Fruit fly (Drosophila melanogaster) whole organism, embryonic: ENCODE measurements around the gene caps.

Experiments
- Asciz ChIP-seq: fragments of 200-800 bp; sonication (Bioruptor generic); optimal IDR thresholded peaks from 2 replicates; lab custom pipeline; 2017; ENCODE audit warnings: missing biosample characterization, mild to moderate bottlenecking, missing genetic modification characterization, missing genetic modification reagents
- CG10431 ChIP-seq: fragments of 200-800 bp; sonication (Bioruptor generic); optimal IDR thresholded peaks from 3 replicates; lab custom pipeline; 2018; ENCODE audit warnings: missing biosample characterization, mild to moderate bottlenecking, missing genetic modification characterization
- CG12744 ChIP-seq: fragments of 200-800 bp; sonication (Bioruptor generic); optimal IDR thresholded peaks from 2 replicates; lab custom pipeline; 2016; ENCODE audit warnings: missing biosample characterization, missing genetic modification characterization
- CG12769 ChIP-seq: fragments of 200-800 bp; sonication (Bioruptor generic); optimal IDR thresholded peaks from 2 replicates; lab custom pipeline; 2019; ENCODE audit warnings: missing biosample characterization, mild to moderate bottlenecking, missing genetic modification characterization, moderate library complexity
- CG12942 ChIP-seq: fragments of 200-800 bp; sonication (Bioruptor generic); optimal IDR thresholded peaks from 3 replicates; lab custom pipeline; 2016; ENCODE audit warnings: missing biosample characterization, missing genetic modification characterization
- CG13424 ChIP-seq: fragments of 200-800 bp; sonication (Bioruptor generic); optimal IDR thresholded peaks from 2 replicates; lab custom pipeline; 2019; ENCODE audit warnings: missing biosample characterization, mild to moderate bottlenecking, missing genetic modification characterization, moderate library complexity
- CG13894 ChIP-seq: fragments of 200-800 bp; sonication (Bioruptor generic); optimal IDR thresholded peaks from 3 replicates; lab custom pipeline; 2018; ENCODE audit warnings: missing biosample characterization, mild to moderate bottlenecking, missing genetic modification characterization, moderate library complexity
- CG14710 ChIP-seq: fragments of 200-800 bp; sonication (Bioruptor generic); optimal IDR thresholded peaks from 3 replicates; lab custom pipeline; 2019; ENCODE audit warnings: missing biosample characterization, mild to moderate bottlenecking, missing genetic modification characterization, moderate library complexity
- CG15269 ChIP-seq: fragments of 200-800 bp; sonication (Bioruptor generic); optimal IDR thresholded peaks from 2 replicates; lab custom pipeline; 2018; ENCODE audit warnings: missing biosample characterization, mild to moderate bottlenecking, missing genetic modification characterization, moderate library complexity
- CG16813 ChIP-seq: fragments of 200-800 bp; sonication (Bioruptor generic); IDR thresholded peaks from 3 replicates; pipeline ENCODE4 v1.3.6; 2022; ENCODE audit warnings: missing biosample characterization, missing genetic modification characterization; ENCODE audit not compliant: partially characterized antibody
- CG17385 ChIP-seq: fragments of 200-800 bp; sonication (Bioruptor generic); optimal IDR thresholded peaks from 3 replicates; lab custom pipeline; 2018; ENCODE audit warnings: missing biosample characterization, mild to moderate bottlenecking, missing genetic modification characterization
- CG18262 ChIP-seq: fragments of 200-800 bp; optimal IDR thresholded peaks from 3 replicates; lab custom pipeline; 2019; ENCODE audit warnings: missing biosample characterization, mild to moderate bottlenecking, missing genetic modification characterization, moderate library complexity
- CG2199 ChIP-seq: fragments of 200-800 bp; sonication (Bioruptor generic); IDR thresholded peaks from 3 replicates; pipeline ENCODE4 v1.3.6; 2022; ENCODE audit warnings: missing biosample characterization, missing genetic modification characterization
- CG31441 ChIP-seq: fragments of 200-800 bp; sonication (Bioruptor generic); IDR thresholded peaks from 2 replicates; pipeline ENCODE4 v1.3.6; 2022; ENCODE audit warnings: missing biosample characterization, missing genetic modification characterization
- CG32532 ChIP-seq: fragments of 200-800 bp; sonication (Bioruptor generic); IDR thresholded peaks from 2 replicates; pipeline ENCODE4 v1.3.6; 2022; ENCODE audit warnings: missing biosample characterization, missing genetic modification characterization
- CG4707 ChIP-seq: fragments of 200-800 bp; sonication (Bioruptor generic); optimal IDR thresholded peaks from 2 replicates; lab custom pipeline; 2018; ENCODE audit warnings: missing biosample characterization, mild to moderate bottlenecking, missing genetic modification characterization, moderate library complexity
- CG6272 ChIP-seq: fragments of 200-800 bp; sonication (Bioruptor generic); IDR thresholded peaks from 2 replicates; pipeline ENCODE4 v1.3.6; 2022; ENCODE audit warnings: missing biosample characterization, missing genetic modification characterization
- CG6765 ChIP-seq: fragments of 200-800 bp; sonication (Bioruptor generic); optimal IDR thresholded peaks from 3 replicates; lab custom pipeline; 2017; ENCODE audit warnings: missing biosample characterization, mild to moderate bottlenecking, missing genetic modification characterization
- CG8290 ChIP-seq, 3 experiments: fragments of 200-800 bp; sonication (Bioruptor generic); optimal IDR thresholded peaks; 2 replicates each; lab custom pipeline; 2016 to 2019; ENCODE audit warnings: missing biosample characterization in 3 of 3, missing genetic modification characterization in 3 of 3, mild to moderate bottlenecking in 2 of 3, moderate library complexity in 1 of 3
- CTCF ChIP-seq: fragments of 200-800 bp; sonication (Bioruptor generic); optimal IDR thresholded peaks from 2 replicates; lab custom pipeline; 2017; ENCODE audit warnings: missing biosample characterization, mild to moderate bottlenecking, missing genetic modification characterization, moderate library complexity
- D19B ChIP-seq: fragments of 200-800 bp; sonication (Bioruptor generic); optimal IDR thresholded peaks from 2 replicates; lab custom pipeline; 2017; ENCODE audit warnings: missing biosample characterization, mild to moderate bottlenecking, missing genetic modification characterization
- Dip2 ChIP-seq: fragments of 200-800 bp; sonication (Bioruptor generic); IDR thresholded peaks from 2 replicates; pipeline ENCODE4 v1.3.6; 2022; ENCODE audit warnings: missing biosample characterization, missing genetic modification characterization
- Eip74EF ChIP-seq, 2 experiments: fragments of 200-800 bp in 1 of 2; fragments of >200 bp in 1 of 2; sonication (Bioruptor generic) in 1 of 2; optimal IDR thresholded peaks; 2 replicates each; lab custom pipeline; 2017 to 2019; ENCODE audit warnings: missing biosample characterization in 2 of 2, missing genetic modification characterization in 2 of 2, mild to moderate bottlenecking in 1 of 2, moderate library complexity in 1 of 2
- Ets65A ChIP-seq: fragments of 200-800 bp; sonication (Bioruptor generic); peaks from one replicate; lab custom pipeline; 2016; ENCODE audit warnings: missing biosample characterization, missing genetic modification characterization
- Jarid2 ChIP-seq: fragments of 200-800 bp; sonication (Bioruptor generic); optimal IDR thresholded peaks from 3 replicates; lab custom pipeline; 2017; ENCODE audit warnings: mild to moderate bottlenecking, missing biosample characterization, missing genetic modification reagents, missing genetic modification characterization
- Max ChIP-seq: fragments of 200-800 bp; sonication (Bioruptor generic); optimal IDR thresholded peaks from 2 replicates; lab custom pipeline; 2016; ENCODE audit warnings: missing biosample characterization, mild to moderate bottlenecking, missing genetic modification characterization
- Myb ChIP-seq: fragments of 200-800 bp; sonication (Bioruptor generic); optimal IDR thresholded peaks from 2 replicates; lab custom pipeline; 2016; ENCODE audit warnings: missing biosample characterization, missing genetic modification characterization
- PHDP ChIP-seq: fragments of 200-800 bp; sonication (Bioruptor generic); optimal IDR thresholded peaks from 3 replicates; lab custom pipeline; 2018; ENCODE audit warnings: missing biosample characterization, mild to moderate bottlenecking, missing genetic modification characterization, moderate library complexity
- Xrp1 ChIP-seq: fragments of 200-800 bp; sonication (Bioruptor generic); IDR thresholded peaks from 2 replicates; pipeline ENCODE4 v1.3.6; 2022; ENCODE audit warnings: missing biosample characterization, missing genetic modification characterization
- abd-A ChIP-seq: fragments of 200-800 bp; sonication (Bioruptor generic); optimal IDR thresholded peaks from 3 replicates; lab custom pipeline; 2019; ENCODE audit warnings: missing biosample characterization, mild to moderate bottlenecking, missing genetic modification characterization, moderate library complexity
- ara ChIP-seq: fragments of 200-800 bp; sonication (Bioruptor generic); IDR thresholded peaks from 2 replicates; pipeline ENCODE4 v1.3.6; 2022; ENCODE audit warnings: missing biosample characterization, missing genetic modification characterization
- az2 ChIP-seq: fragments of 200-800 bp; sonication (Bioruptor generic); optimal IDR thresholded peaks from 3 replicates; lab custom pipeline; 2016; ENCODE audit warnings: missing biosample characterization, missing genetic modification characterization
- bigmax ChIP-seq: fragments of 200-800 bp; sonication (Bioruptor generic); optimal IDR thresholded peaks from 2 replicates; lab custom pipeline; 2018; ENCODE audit warnings: missing biosample characterization, mild to moderate bottlenecking, missing genetic modification characterization
- caup ChIP-seq: fragments of 200-800 bp; sonication (Bioruptor generic); optimal IDR thresholded peaks from 3 replicates; lab custom pipeline; 2017; ENCODE audit warnings: missing biosample characterization, mild to moderate bottlenecking, missing genetic modification characterization, moderate library complexity; ENCODE audit not compliant: severe bottlenecking
- chinmo ChIP-seq: fragments of 200-800 bp; sonication (Bioruptor generic); IDR thresholded peaks from 4 replicates; pipeline ENCODE4 v1.3.6; 2022; ENCODE audit warnings: missing biosample characterization, missing genetic modification characterization; ENCODE audit not compliant: partially characterized antibody
- cwo ChIP-seq: fragments of 200-800 bp; sonication (Bioruptor generic); optimal IDR thresholded peaks from 3 replicates; lab custom pipeline; 2017; ENCODE audit warnings: missing biosample characterization, missing genetic modification characterization, mild to moderate bottlenecking, moderate library complexity, missing genetic modification reagents
- dan ChIP-seq: fragments of 200-800 bp; sonication (Bioruptor generic); IDR thresholded peaks from 2 replicates; pipeline ENCODE4 v1.3.6; 2022; ENCODE audit warnings: missing biosample characterization, missing genetic modification characterization
- dysf ChIP-seq: fragments of 200-800 bp; sonication (Bioruptor generic); IDR thresholded peaks from 3 replicates; pipeline ENCODE4 v1.3.6; 2022; ENCODE audit warnings: missing biosample characterization, missing genetic modification characterization
- fu2 ChIP-seq: fragments of 200-800 bp; sonication (Bioruptor generic); optimal IDR thresholded peaks from 2 replicates; lab custom pipeline; 2016; ENCODE audit warnings: missing biosample characterization, missing genetic modification characterization
- gro ChIP-seq: fragments of 200-800 bp; sonication (Bioruptor generic); optimal IDR thresholded peaks from 2 replicates; lab custom pipeline; 2016; ENCODE audit warnings: missing biosample characterization, missing genetic modification characterization
- hb ChIP-seq: fragments of 200-800 bp; sonication (Bioruptor generic); IDR thresholded peaks from 3 replicates; pipeline ENCODE4 v1.3.6; 2022; ENCODE audit warnings: missing biosample characterization, missing genetic modification characterization; ENCODE audit not compliant: partially characterized antibody
- jing ChIP-seq: fragments of 200-800 bp; sonication (Bioruptor generic); optimal IDR thresholded peaks from 2 replicates; lab custom pipeline; 2018; ENCODE audit warnings: missing biosample characterization, mild to moderate bottlenecking, missing genetic modification characterization
- klu ChIP-seq: fragments of 200-800 bp; sonication (Bioruptor generic); IDR thresholded peaks from 2 replicates; pipeline ENCODE4 v1.3.6; 2022; ENCODE audit warnings: missing biosample characterization, missing genetic modification characterization
- otp ChIP-seq: fragments of 200-800 bp; sonication (Bioruptor generic); IDR thresholded peaks from 3 replicates; pipeline ENCODE4, ENCODE4 v1.3.6; 2022; ENCODE audit warnings: missing biosample characterization, missing genetic modification characterization
- ranshi ChIP-seq: fragments of 200-800 bp; sonication (Bioruptor generic); IDR thresholded peaks from 2 replicates; pipeline ENCODE4 v1.3.6; 2022; ENCODE audit warnings: missing biosample characterization, missing genetic modification characterization
- sd ChIP-seq: fragments of 200-800 bp; sonication (Bioruptor generic); optimal IDR thresholded peaks from 3 replicates; lab custom pipeline; 2018; ENCODE audit warnings: missing biosample characterization, mild to moderate bottlenecking, missing genetic modification characterization, moderate library complexity
- so ChIP-seq: fragments of 200-800 bp; sonication (Bioruptor generic); IDR thresholded peaks from 3 replicates; pipeline ENCODE4 v1.3.6; 2022; ENCODE audit warnings: missing biosample characterization, missing genetic modification characterization
- sug ChIP-seq: fragments of 200-800 bp; optimal IDR thresholded peaks from 2 replicates; lab custom pipeline; 2019; ENCODE audit warnings: missing biosample characterization, mild to moderate bottlenecking, missing genetic modification characterization, moderate library complexity
- ttk ChIP-seq: fragments of 200-800 bp; sonication (Bioruptor generic); IDR thresholded peaks from 2 replicates; pipeline ENCODE4 v2.1.2; 2022; ENCODE audit warnings: missing biosample characterization, missing genetic modification characterization

The caps gene

DNA sequence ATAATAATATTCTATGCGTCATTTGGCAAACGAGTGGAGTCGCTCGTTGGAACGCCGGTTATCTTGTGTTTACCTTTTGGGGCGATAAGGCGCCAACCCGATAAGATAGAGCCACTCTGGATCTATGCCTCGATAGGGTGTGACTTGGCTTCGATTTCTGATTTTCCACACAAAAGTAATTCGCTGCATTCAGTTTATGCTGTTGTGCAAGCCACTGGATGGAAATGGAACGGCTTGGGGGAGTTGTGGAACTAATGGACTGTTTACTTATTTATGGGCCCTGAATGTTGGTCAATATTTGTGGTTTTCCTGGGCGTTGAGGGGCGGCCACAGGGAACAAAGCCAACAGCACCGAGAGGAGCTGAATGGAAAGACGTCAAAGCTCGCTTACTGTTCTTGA is 4.3 kb downstream of the caps start (continued):
- TF ChIP-seq Max (GFP tag; lab: Kevin White, UChicago) (no peak), CG8290 (GFP tag; optimal IDR thresholded peaks at IDR 0.05; lab: Kevin White, UChicago) (no peak), CG8290 (tag; optimal IDR thresholded peaks at IDR 0.05; lab: Kevin White, UChicago) (peak in 1 of 2 experiments; percentile 2), CG16813 (GFP tag; lab: Robert Waterston, UW) (no peak), Xrp1 (0 out of 2 replicates have a peak, but pooled peaks have one; percentile 24), CTCF (GFP tag; lab: Kevin White, UChicago) (no peak), Myb (GFP tag; lab: Kevin White, UChicago) (no peak), CG18262 (tag; lab: Kevin White, UChicago) (peak; percentile 25), dan (GFP tag; lab: Robert Waterston, UW) (no peak), hb (GFP tag; lab: Robert Waterston, UW) (no peak), CG10431 (GFP tag; lab: Kevin White, UChicago) (peak; percentile 26), CG14710 (peak; percentile 27), dysf (GFP tag; lab: Robert Waterston, UW) (no peak), CG17385 (GFP tag; lab: Kevin White, UChicago) (peak; percentile 15), gro (GFP tag; lab: Kevin White, UChicago) (no peak), CG31441 (GFP tag; lab: Robert Waterston, UW) (peak; percentile 13; the same call in 1 of the 2 replicates), Ets65A (GFP tag; lab: Kevin White, UChicago) (no peak), bigmax (GFP tag; lab: Kevin White, UChicago) (no peak), Asciz (GFP tag; lab: Kevin White, UChicago) (peak; percentile 29), cwo (peak; percentile 0), CG2199 (GFP tag; lab: Robert Waterston, UW) (0 out of 3 replicates have a peak, but pooled peaks have one; percentile 22), sug (tag; lab: Kevin White, UChicago) (peak; percentile 47), CG12744 (GFP tag; lab: Kevin White, UChicago) (no peak), otp (GFP tag; lab: Robert Waterston, UW) (0 out of 3 replicates have a peak, but pooled peaks have one; percentile 16)

DNA sequence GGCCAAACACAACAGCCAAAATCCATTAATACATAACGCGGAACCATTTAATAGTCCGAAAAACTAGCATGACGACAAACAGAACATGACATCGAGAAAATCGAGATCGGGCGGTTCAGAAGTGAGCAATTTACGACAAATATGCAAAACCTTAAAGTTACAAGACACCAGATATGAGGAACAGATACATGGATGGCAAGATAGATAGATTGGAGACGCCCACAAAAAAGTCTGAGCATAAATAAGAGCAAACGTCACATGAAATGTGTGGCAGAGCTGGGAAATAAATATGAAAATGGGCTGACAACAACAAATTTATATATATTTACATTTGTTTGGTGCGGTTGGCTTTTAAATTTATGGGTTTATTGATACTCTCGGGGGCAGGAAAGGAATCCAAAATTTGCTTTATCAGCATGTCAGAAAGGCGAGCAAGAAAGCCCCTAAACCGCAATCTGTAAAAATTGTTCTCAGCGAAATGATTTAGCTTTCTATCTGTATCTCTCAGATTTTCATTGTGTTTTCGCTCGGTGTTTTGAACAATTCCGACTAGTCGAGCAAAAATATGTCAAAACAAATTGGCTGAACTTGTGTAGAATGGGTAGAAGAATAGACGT is 5.3 kb downstream of the caps start:
- no peak for TF ChIP-seq jing (GFP tag; lab: Kevin White, UChicago)
- TF ChIP-seq fu2 (GFP tag; lab: Kevin White, UChicago), result no peak
- TF ChIP-seq ranshi (GFP tag; lab: Robert Waterston, UW), result no peak
- TF ChIP-seq CG6272 (GFP tag; lab: Robert Waterston, UW), result no peak
- TF ChIP-seq D19B (GFP tag; lab: Kevin White, UChicago), result peak; percentile 4
- no peak for TF ChIP-seq CG13424 (tag; lab: Kevin White, UChicago)
- TF ChIP-seq Jarid2 (GFP tag; lab: Kevin White, UChicago), result no peak
- TF ChIP-seq az2 (GFP tag; lab: Kevin White, UChicago), result no peak
- TF ChIP-seq CG15269 (tag; lab: Kevin White, UChicago), result peak; percentile 19
- no peak for TF ChIP-seq klu (GFP tag; lab: Robert Waterston, UW)
- peak in 1 of 2 experiments; percentile 40 for TF ChIP-seq Eip74EF (GFP tag; optimal IDR thresholded peaks at IDR 0.05; lab: Kevin White, UChicago)
- no peak for TF ChIP-seq ara (GFP tag; lab: Robert Waterston, UW)
- no peak for TF ChIP-seq ttk (GFP tag; lab: Robert Waterston, UW)
- TF ChIP-seq so (GFP tag; lab: Robert Waterston, UW), result peak; percentile 61; the same call in 1 of the 3 replicates
- no peak for TF ChIP-seq CG4707 (GFP tag; lab: Kevin White, UChicago)
- TF ChIP-seq CG6765 (GFP tag; lab: Kevin White, UChicago), result peak; percentile 14
- TF ChIP-seq CG12942, result no peak
- TF ChIP-seq CG32532, result no peak
- peak; percentile 61 for TF ChIP-seq CG13894
- TF ChIP-seq chinmo, result 0 out of 4 replicates have a peak, but pooled peaks have one; percentile 61
- TF ChIP-seq sug (tag; lab: Kevin White, UChicago), result peak; percentile 25
- peak; percentile 87 for TF ChIP-seq abd-A (tag; lab: Kevin White, UChicago)
- TF ChIP-seq sd (tag; lab: Kevin White, UChicago), result peak; percentile 80
- TF ChIP-seq caup, result peak; percentile 32
- TF ChIP-seq Dip2, result no peak
- peak; percentile 38 for TF ChIP-seq CG12769 (tag; lab: Kevin White, UChicago)
- peak; percentile 21 for TF ChIP-seq PHDP (tag; lab: Kevin White, UChicago)
